Worm (Caenorhabditis elegans) whole organism, L3 larva: ENCODE measurements around the gene unc-51.
"Not testable (repeated sequence)": the region's sequence is repeated elsewhere in the genome, so short reads cannot be mapped to it uniquely, and the experiment has no call there.

Experiments used
- R02D3.7 ChIP-seq: fragments of 150-350 bp; optimal IDR thresholded peaks from 2 replicates; lab custom pipeline; 2014; ENCODE audit warnings: missing biosample characterization, missing genetic modification characterization
- ZK546.5 ChIP-seq: sonication (generic microtip); optimal IDR thresholded peaks from 2 replicates; lab custom pipeline; 2017; ENCODE audit warnings: missing biosample characterization, missing genetic modification characterization
- aly-2 ChIP-seq: fragments of 150-350 bp; optimal IDR thresholded peaks from 2 replicates; lab custom pipeline; 2014; ENCODE audit warnings: missing biosample characterization, missing genetic modification characterization
- ama-1 ChIP-seq: fragments of 150-350 bp; optimal IDR thresholded peaks from 2 replicates; lab custom pipeline; 2018
- ceh-16 ChIP-seq: sonication (generic microtip); optimal IDR thresholded peaks from 2 replicates; lab custom pipeline; 2017; ENCODE audit warnings: missing biosample characterization, missing genetic modification characterization
- ceh-28 ChIP-seq: fragments of 150-350 bp; optimal IDR thresholded peaks from 2 replicates; lab custom pipeline; 2014; ENCODE audit warnings: missing biosample characterization, missing genetic modification reagents, missing genetic modification characterization
- ceh-82 ChIP-seq: fragments of 150-350 bp; optimal IDR thresholded peaks from 2 replicates; lab custom pipeline; 2014; ENCODE audit warnings: missing biosample characterization, missing genetic modification characterization
- ceh-9 ChIP-seq: sonication (generic microtip); optimal IDR thresholded peaks from 2 replicates; lab custom pipeline; 2018; ENCODE audit warnings: missing biosample characterization, missing genetic modification characterization
- daf-12 ChIP-seq: fragments of 150-350 bp; optimal IDR thresholded peaks from 2 replicates; lab custom pipeline; 2014; ENCODE audit warnings: missing biosample characterization, missing genetic modification reagents, missing genetic modification characterization
- elt-1 ChIP-seq: fragments of 150-350 bp; optimal IDR thresholded peaks from 2 replicates; lab custom pipeline; 2014; ENCODE audit warnings: missing biosample characterization, missing genetic modification characterization
- elt-2 ChIP-seq: sonication (generic microtip); optimal IDR thresholded peaks from 2 replicates; lab custom pipeline; 2016; ENCODE audit warnings: missing genetic modification reagents, mild to moderate bottlenecking, missing genetic modification characterization, missing compliant biosample characterization
- elt-3 ChIP-seq, 3 experiments: fragments of 150-350 bp in 1 of 3; sonication (generic microtip) in 2 of 3; optimal IDR thresholded peaks; 2 replicates in 2 of 3; 4 replicates in 1 of 3; lab custom pipeline; 2014 to 2017; ENCODE audit warnings: missing biosample characterization in 3 of 3, missing genetic modification characterization in 3 of 3
- fkh-2 ChIP-seq: fragments of 150-350 bp; optimal IDR thresholded peaks from 2 replicates; lab custom pipeline; 2014; ENCODE audit warnings: missing biosample characterization, missing genetic modification reagents, missing genetic modification characterization
- fos-1 ChIP-seq: fragments of 150-350 bp; optimal IDR thresholded peaks from 2 replicates; lab custom pipeline; 2014; ENCODE audit warnings: missing biosample characterization, missing genetic modification characterization
- hmg-11 ChIP-seq: sonication (generic microtip); optimal IDR thresholded peaks from 2 replicates; lab custom pipeline; 2016; ENCODE audit warnings: missing genetic modification characterization, missing compliant biosample characterization
- lin-15B ChIP-seq: fragments of 150-350 bp; optimal IDR thresholded peaks from 2 replicates; lab custom pipeline; 2014; ENCODE audit warnings: missing biosample characterization, missing genetic modification characterization
- lin-39 ChIP-seq: fragments of 150-350 bp; optimal IDR thresholded peaks from 2 replicates; lab custom pipeline; 2018; ENCODE audit warnings: missing biosample characterization, missing genetic modification reagents, missing genetic modification characterization
- nfya-1 ChIP-seq: sonication (generic microtip); optimal IDR thresholded peaks from 2 replicates; lab custom pipeline; 2017; ENCODE audit warnings: missing genetic modification characterization, mild to moderate bottlenecking, missing compliant biosample characterization, antibody characterized with exemption, moderate library complexity; ENCODE audit not compliant: insufficient read depth
- nhr-12 ChIP-seq: fragments of 150-350 bp; optimal IDR thresholded peaks from 2 replicates; lab custom pipeline; 2014; ENCODE audit warnings: missing biosample characterization, missing genetic modification characterization
- nhr-23 ChIP-seq: fragments of 150-350 bp; optimal IDR thresholded peaks from 2 replicates; lab custom pipeline; 2014; ENCODE audit warnings: missing biosample characterization, missing genetic modification reagents, missing genetic modification characterization
- nhr-237 ChIP-seq: fragments of 150-350 bp; optimal IDR thresholded peaks from 2 replicates; lab custom pipeline; 2014; ENCODE audit warnings: missing biosample characterization, missing genetic modification characterization
- nhr-43 ChIP-seq: sonication (generic microtip); optimal IDR thresholded peaks from 2 replicates; lab custom pipeline; 2016; ENCODE audit warnings: mild to moderate bottlenecking, missing genetic modification characterization, missing compliant biosample characterization; ENCODE audit not compliant: poor library complexity, severe bottlenecking
- nhr-67 ChIP-seq: fragments of 150-350 bp; optimal IDR thresholded peaks from 2 replicates; lab custom pipeline; 2014; ENCODE audit warnings: missing biosample characterization, missing genetic modification characterization
- nhr-77 ChIP-seq: fragments of 150-350 bp; optimal IDR thresholded peaks from 2 replicates; lab custom pipeline; 2014; ENCODE audit warnings: missing biosample characterization, missing genetic modification characterization
- pha-4 ChIP-seq: fragments of 150-350 bp; optimal IDR thresholded peaks from 2 replicates; lab custom pipeline; 2014; ENCODE audit warnings: missing biosample characterization, missing genetic modification reagents, missing genetic modification characterization
- pqm-1 ChIP-seq: fragments of 150-350 bp; optimal IDR thresholded peaks from 2 replicates; lab custom pipeline; 2017; ENCODE audit warnings: missing biosample characterization, missing genetic modification characterization, inconsistent platforms
- sea-2 ChIP-seq: fragments of 150-350 bp; sonication (generic microtip); optimal IDR thresholded peaks from 4 replicates; lab custom pipeline; 2014; ENCODE audit warnings: missing biosample characterization, missing genetic modification reagents, missing genetic modification characterization
- tbx-2 ChIP-seq: sonication (generic microtip); optimal IDR thresholded peaks from 2 replicates; lab custom pipeline; 2016; ENCODE audit warnings: mild to moderate bottlenecking, missing genetic modification characterization, missing compliant biosample characterization
- unc-39 ChIP-seq: sonication (generic microtip); optimal IDR thresholded peaks from 4 replicates; lab custom pipeline; 2017; ENCODE audit warnings: missing biosample characterization, missing genetic modification characterization
- zag-1 ChIP-seq: fragments of 150-350 bp; optimal IDR thresholded peaks from 2 replicates; lab custom pipeline; 2014; ENCODE audit warnings: missing biosample characterization, missing genetic modification characterization
- ztf-11 ChIP-seq: fragments of 150-350 bp; optimal IDR thresholded peaks from 2 replicates; lab custom pipeline; 2014; ENCODE audit warnings: missing biosample characterization, missing genetic modification characterization

Gene unc-51

ce11 chrV:19965626-19966025 is 38.7 kb downstream of the unc-51 start, which contains the start of gene srh-171:
Gene srh-171, plus strand, starts transcription at chrV:19965700.
- TF ChIP-seq hmg-11 (tag; lab: Kevin White, UChicago) (no peak), lin-39 (no peak), ama-1 (lab: Kevin White, UChicago) (no peak), elt-3 (tag; optimal IDR thresholded peaks at IDR 0.05; lab: Kevin White, UChicago) (no peak), nhr-77 (no peak), ceh-16 (tag; lab: Kevin White, UChicago) (no peak), ceh-9 (tag; lab: Kevin White, UChicago) (no peak), pqm-1 (tag; lab: Kevin White, UChicago) (no peak), daf-12 (tag; lab: Kevin White, UChicago) (no peak), nhr-23 (tag; lab: Kevin White, UChicago) (no peak), sea-2 (GFP tag; lab: Kevin White, UChicago) (no peak), unc-39 (tag; lab: Kevin White, UChicago) (no peak), zag-1 (tag; lab: Kevin White, UChicago) (no peak), nfya-1 (no peak), elt-1 (no peak), nhr-67 (no peak), aly-2 (tag; lab: Kevin White, UChicago) (no peak)

ce11 chrV:19961971-19962370 is 42.3 kb downstream of the unc-51 start:
- TF ChIP-seq R02D3.7 (tag; lab: Kevin White, UChicago) (no peak), ama-1 (lab: Kevin White, UChicago) (no peak), ZK546.5 (tag; lab: Kevin White, UChicago) (no peak), nhr-67 (no peak)

- TF ChIP-seq tbx-2 (tag; lab: Kevin White, UChicago): no peak
- no peak for TF ChIP-seq fos-1 (tag; lab: Kevin White, UChicago)
- no peak for TF ChIP-seq elt-3 (tag; optimal IDR thresholded peaks at IDR 0.05; lab: Kevin White, UChicago)
- TF ChIP-seq elt-1: no peak
- TF ChIP-seq fkh-2 (tag; lab: Kevin White, UChicago): no peak
- no peak for TF ChIP-seq unc-39 (tag; lab: Kevin White, UChicago)
- TF ChIP-seq nhr-67: no peak
- TF ChIP-seq sea-2 (GFP tag; lab: Kevin White, UChicago): no peak
- TF ChIP-seq ztf-11 (tag; lab: Kevin White, UChicago): no peak
- no peak for TF ChIP-seq ZK546.5 (tag; lab: Kevin White, UChicago)
- no peak for TF ChIP-seq zag-1 (tag; lab: Kevin White, UChicago)
- TF ChIP-seq nhr-237: no peak
- TF ChIP-seq ceh-82: no peak
- TF ChIP-seq nhr-43: no peak
- no peak for TF ChIP-seq nhr-12
These were observed 45.5 kb downstream of the unc-51 start, which contains the start of gene srh-172 for ce11 chrV:19958744-19959143. Gene srh-172, plus strand, starts transcription at chrV:19959044.

- TF ChIP-seq pha-4 (tag; lab: Kevin White, UChicago) (peak; percentile 4), hmg-11 (tag; lab: Kevin White, UChicago) (peak; percentile 23), ceh-82 (no peak)
These were observed 49.1 kb downstream of the unc-51 start, which contains the start of gene abhd-3.1 for ce11 chrV:19955171-19955570. Gene abhd-3.1, plus strand, starts transcription at chrV:19955488.

ce11 chrV:19954491-19954890 is 49.8 kb downstream of the unc-51 start:
- no peak for TF ChIP-seq ceh-28
- TF ChIP-seq nhr-23 (tag; lab: Kevin White, UChicago): no peak

- TF ChIP-seq lin-15B (tag; lab: Kevin White, UChicago); ama-1 (lab: Kevin White, UChicago); elt-2 (tag; lab: Kevin White, UChicago): not testable (repeated sequence)
These were observed 54.6 kb downstream of the unc-51 start, which contains the start of gene Y60A3A.8 for ce11 chrV:19949721-19950120. Gene Y60A3A.8, plus strand, starts transcription at chrV:19949978.

- not testable (repeated sequence) for TF ChIP-seq hmg-11, unc-39, R02D3.7 (tag; lab: Kevin White, UChicago)
These were observed 55.3 kb downstream of the unc-51 start, which contains the start of gene tmed-4 for ce11 chrV:19948993-19949392. Gene tmed-4, minus strand, starts transcription at chrV:19949093.
